Worm (Caenorhabditis elegans): Measurements from ENCODE around the gene F38E9.1.
"Not testable (repeated sequence)": the region's sequence is repeated elsewhere in the genome, so short reads cannot be mapped to it uniquely, and the experiment has no call there.

The F38E9.1 gene

DNA sequence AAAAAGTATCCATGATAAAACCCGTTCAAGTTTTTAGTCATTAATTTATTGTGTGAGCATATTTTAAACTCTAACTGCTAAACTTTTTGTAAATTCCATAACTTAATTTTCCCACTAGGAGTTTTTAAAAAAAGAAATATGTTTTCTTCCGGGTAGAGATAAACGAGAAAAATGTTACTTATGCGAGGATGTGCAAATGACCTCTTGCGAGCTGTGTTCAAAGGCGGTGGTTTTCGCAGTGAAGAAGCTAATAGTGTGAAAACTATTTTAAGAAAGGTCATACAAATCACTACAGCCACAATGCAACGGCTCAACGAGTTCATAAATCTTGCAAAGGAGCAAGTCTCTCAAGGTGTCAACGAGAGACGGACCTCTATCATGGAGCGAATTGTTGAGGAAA lies 30.2 kb downstream of the F38E9.1 start, which contains the start of gene K05G3.1:
Gene K05G3.1 (plus strand): TSS at position 301 of the 400 bp plus-strand sequence.
- TF ChIP-seq che-1 (tag; optimal IDR thresholded peaks at IDR 0.05) (no peak), ceh-9 (tag; optimal IDR thresholded peaks at IDR 0.05) (no peak), K09A11.1 (tag; optimal IDR thresholded peaks at IDR 0.05; ENCODE audit: insufficient read depth) (no peak), pax-1 (tag; optimal IDR thresholded peaks at IDR 0.05) (no peak), gmeb-2 (tag; optimal IDR thresholded peaks at IDR 0.05) (no peak), ets-4 (tag; optimal IDR thresholded peaks at IDR 0.05) (no peak), syd-9 (tag; optimal IDR thresholded peaks at IDR 0.05) (no peak), ztf-16 (tag; optimal IDR thresholded peaks at IDR 0.05) (no peak), hlh-30 (tag; optimal IDR thresholded peaks at IDR 0.05; ENCODE audit: insufficient read depth) (no peak), unc-55 (GFP tag; optimal IDR thresholded peaks at IDR 0.05) (no peak), hlh-15 (tag; optimal IDR thresholded peaks at IDR 0.05) (no peak)

DNA sequence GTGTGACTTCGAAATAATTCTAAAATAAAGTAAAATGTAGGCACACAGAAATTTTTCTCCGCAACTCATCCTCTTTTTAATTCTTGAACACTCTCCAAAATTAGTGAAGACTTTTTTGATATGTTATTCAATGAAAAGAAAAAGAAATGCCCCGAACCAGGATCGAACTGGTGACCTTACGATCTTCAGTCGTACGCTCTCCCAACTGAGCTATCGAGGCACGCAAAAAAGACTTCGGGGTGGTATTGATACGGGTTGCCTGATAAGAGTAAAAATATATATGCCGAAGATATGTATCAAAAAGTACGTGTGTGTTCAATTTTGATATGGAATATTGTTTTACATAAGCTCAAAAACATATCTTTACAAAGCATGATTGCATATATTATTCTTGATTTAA lies 32.1 kb downstream of the F38E9.1 start:
- TF ChIP-seq ceh-22 (tag; optimal IDR thresholded peaks at IDR 0.05), result no peak
- TF ChIP-seq nhr-11 (tag; optimal IDR thresholded peaks at IDR 0.05), result no peak
- no peak for TF ChIP-seq ahr-1 (tag; optimal IDR thresholded peaks at IDR 0.05)
- no peak for TF ChIP-seq elt-2 (tag; optimal IDR thresholded peaks at IDR 0.05)
- TF ChIP-seq tbx-2 (tag; optimal IDR thresholded peaks at IDR 0.05), result no peak
- TF ChIP-seq pha-4 (tag; optimal IDR thresholded peaks at IDR 0.05), result no peak
- TF ChIP-seq unc-3 (GFP tag; conservative IDR thresholded peaks at IDR 0.05), result no peak
- no peak for TF ChIP-seq unc-3 (tag; optimal IDR thresholded peaks at IDR 0.05)
- TF ChIP-seq dve-1 (tag; optimal IDR thresholded peaks at IDR 0.05), result no peak
- TF ChIP-seq ceh-6 (GFP tag; optimal IDR thresholded peaks at IDR 0.05), result no peak
- no peak for TF ChIP-seq K09A11.1 (tag; optimal IDR thresholded peaks at IDR 0.05; ENCODE audit: insufficient read depth)
- no peak for TF ChIP-seq ceh-14 (tag; optimal IDR thresholded peaks at IDR 0.05)
- TF ChIP-seq rnt-1 (tag; optimal IDR thresholded peaks at IDR 0.05), result no peak

DNA sequence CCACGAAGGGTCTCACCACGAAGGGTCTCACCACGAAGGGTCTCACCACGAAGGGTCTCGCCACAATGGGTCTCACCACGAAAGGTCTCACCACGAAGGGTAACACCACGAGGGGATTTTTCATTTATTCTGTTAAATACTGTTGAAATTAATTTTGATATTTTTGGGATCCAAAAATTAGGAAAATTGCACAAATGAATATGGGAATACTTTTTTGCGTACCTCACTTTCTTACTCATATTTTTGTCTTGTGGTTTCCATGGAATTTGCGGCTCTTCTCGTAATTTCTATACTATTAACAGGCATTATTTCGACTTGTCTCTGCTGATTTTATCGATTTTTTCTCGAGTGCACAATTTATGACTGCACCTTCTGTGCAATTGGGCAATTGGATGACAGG lies 34.5 kb downstream of the F38E9.1 start, which contains the start of gene T25D1.3:
Gene T25D1.3 (plus strand): TSS at position 301 of the 400 bp plus-strand sequence.
- TF ChIP-seq Y22D7AL.16 (tag; optimal IDR thresholded peaks at IDR 0.05) (no peak), fax-1 (tag; optimal IDR thresholded peaks at IDR 0.05) (no peak), K02D7.2 (tag; optimal IDR thresholded peaks at IDR 0.05) (no peak), dmd-4 (tag; optimal IDR thresholded peaks at IDR 0.05; ENCODE audit: borderline replicate concordance) (no peak), hlh-6 (tag; optimal IDR thresholded peaks at IDR 0.05) (no peak), ztf-16 (tag; optimal IDR thresholded peaks at IDR 0.05) (no peak), ceh-19 (GFP tag; optimal IDR thresholded peaks at IDR 0.05) (no peak), ceh-48 (tag; optimal IDR thresholded peaks at IDR 0.05) (no peak), hlh-30 (tag; optimal IDR thresholded peaks at IDR 0.05; ENCODE audit: insufficient read depth) (no peak)

DNA sequence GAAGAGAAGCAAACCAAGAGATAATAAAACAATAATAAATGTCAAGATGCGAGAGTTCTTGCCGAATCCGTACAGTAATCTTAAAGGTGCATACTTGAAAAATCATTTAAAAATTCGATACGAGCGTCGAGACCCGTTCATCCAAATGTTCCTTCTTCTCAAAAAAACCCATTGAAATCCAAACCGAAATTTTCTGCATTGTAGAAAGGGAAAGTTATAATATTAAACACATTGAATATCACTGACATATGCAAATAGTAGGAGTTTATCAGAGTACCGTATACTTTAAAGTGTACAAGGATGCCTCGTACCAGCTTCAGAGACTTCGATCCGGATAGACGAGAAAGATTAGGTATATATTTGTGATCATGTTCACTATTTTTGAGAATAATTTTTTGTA lies 44.4 kb downstream of the F38E9.1 start, which contains the start of gene T25D1.2:
Gene T25D1.2 (plus strand): TSS at position 301 of the 400 bp plus-strand sequence.
- not testable (repeated sequence) for TF ChIP-seq zip-5 (tag; optimal IDR thresholded peaks at IDR 0.05); pha-2 (tag; optimal IDR thresholded peaks at IDR 0.05); sox-2 (GFP tag; IDR thresholded peaks at IDR 0.05)

DNA sequence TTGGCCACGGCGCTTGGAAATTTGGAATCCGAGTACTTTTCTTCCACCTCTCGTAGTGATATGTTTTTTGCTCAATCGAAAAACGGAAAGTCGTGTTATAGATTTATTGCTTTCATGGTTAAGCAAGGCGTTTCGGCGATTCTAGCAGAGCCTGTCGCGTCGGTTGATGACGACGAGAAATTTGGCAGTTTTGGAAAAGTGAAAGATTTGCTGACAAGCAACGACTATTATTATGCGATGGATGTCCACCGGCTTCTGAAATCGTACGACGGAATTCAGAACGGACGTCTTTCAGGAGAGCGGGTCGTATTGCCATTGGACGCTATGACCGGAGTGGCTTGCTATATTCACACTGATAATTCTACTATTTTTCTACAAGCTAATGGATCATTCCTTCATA lies 47.9 kb downstream of the F38E9.1 start:
- TF ChIP-seq hlh-6 (tag; optimal IDR thresholded peaks at IDR 0.05), result no peak
- TF ChIP-seq fkh-6 (tag; optimal IDR thresholded peaks at IDR 0.05), result no peak
- TF ChIP-seq madf-2 (tag; optimal IDR thresholded peaks at IDR 0.05), result no peak
- no peak for TF ChIP-seq zip-5 (tag; optimal IDR thresholded peaks at IDR 0.05)
- TF ChIP-seq che-1 (tag; optimal IDR thresholded peaks at IDR 0.05), result no peak
- TF ChIP-seq hlh-15 (tag; optimal IDR thresholded peaks at IDR 0.05), result no peak
- no peak for TF ChIP-seq odd-2 (tag; optimal IDR thresholded peaks at IDR 0.05)
- no peak for TF ChIP-seq ceh-9 (tag; optimal IDR thresholded peaks at IDR 0.05)
- no peak for TF ChIP-seq ceh-24 (tag; optimal IDR thresholded peaks at IDR 0.05)
- TF ChIP-seq C08G9.2 (tag; optimal IDR thresholded peaks at IDR 0.05), result no peak
- no peak for TF ChIP-seq sdc-2 (tag; optimal IDR thresholded peaks at IDR 0.05)
- TF ChIP-seq ttx-3 (tag; optimal IDR thresholded peaks at IDR 0.05), result no peak
- no peak for TF ChIP-seq unc-3 (GFP tag; conservative IDR thresholded peaks at IDR 0.05)
- no peak for TF ChIP-seq unc-3 (tag; optimal IDR thresholded peaks at IDR 0.05)
- no peak for TF ChIP-seq ref-2 (tag; optimal IDR thresholded peaks at IDR 0.05)
- TF ChIP-seq dmd-4 (tag; optimal IDR thresholded peaks at IDR 0.05; ENCODE audit: borderline replicate concordance), result no peak
- no peak for TF ChIP-seq ceh-19 (GFP tag; optimal IDR thresholded peaks at IDR 0.05)
